Worm (Caenorhabditis elegans): ENCODE data around the gene D1005.6.

D1005.6 gene

DNA sequence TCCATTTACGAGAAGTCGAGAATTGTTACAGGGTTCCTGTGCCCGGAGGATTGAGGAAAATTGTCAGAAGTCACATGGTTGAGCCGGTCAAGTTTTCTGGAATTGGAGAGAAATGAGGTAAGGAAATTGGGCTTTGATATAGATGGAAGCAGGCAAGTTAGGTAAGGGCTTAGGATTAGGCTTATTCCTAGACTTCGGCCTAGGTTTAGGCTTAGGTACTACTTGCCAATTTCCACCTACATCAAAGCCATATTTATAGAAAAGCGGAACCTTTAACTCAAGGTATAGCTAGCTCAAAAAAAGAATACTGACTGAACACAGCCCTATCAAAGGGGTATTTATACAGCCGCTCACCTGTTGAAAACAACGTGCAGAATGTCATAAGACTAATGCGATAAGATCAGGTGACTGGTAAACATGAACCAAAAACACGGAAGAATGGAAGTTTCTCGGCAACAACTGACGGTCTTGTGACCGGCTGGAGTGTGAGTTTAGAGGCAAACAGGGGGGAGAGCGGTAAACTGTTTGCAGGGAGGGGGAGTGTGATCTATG is 40.0 kb upstream of the D1005.6 start (continued):
- TF ChIP-seq unc-130 (GFP tag; optimal IDR thresholded peaks at IDR 0.05) = no peak
- TF ChIP-seq lin-40 (tag; optimal IDR thresholded peaks at IDR 0.05) = peak; percentile 76
- 0 out of 2 replicates have a peak, but pooled peaks have one; percentile 7 for TF ChIP-seq Y67H2A.10 (GFP tag; conservative IDR thresholded peaks at IDR 0.05)
- no peak for TF ChIP-seq ztf-25 (GFP tag; IDR thresholded peaks at IDR 0.05)
- TF ChIP-seq rec-8 (tag; optimal IDR thresholded peaks at IDR 0.05) = no peak
- no peak for TF ChIP-seq B0261.1 (tag; optimal IDR thresholded peaks at IDR 0.05)
- no peak for TF ChIP-seq F39B2.1 (GFP tag; IDR thresholded peaks at IDR 0.05)
- TF ChIP-seq B0019.2 (GFP tag; conservative IDR thresholded peaks at IDR 0.05) = no peak
- TF ChIP-seq dox-1 (GFP tag; IDR thresholded peaks at IDR 0.05) = no peak
- TF ChIP-seq hlh-26 (GFP tag; conservative IDR thresholded peaks at IDR 0.05) = no peak
- TF ChIP-seq egl-18 (GFP tag; IDR thresholded peaks at IDR 0.05) = no peak
- TF ChIP-seq lag-1 (GFP tag; IDR thresholded peaks at IDR 0.05) = no peak
- no peak; the same call in none of the 2 replicates for TF ChIP-seq C06A6.2 (GFP tag; conservative IDR thresholded peaks at IDR 0.05)
- TF ChIP-seq snpc-1.3 (tag; optimal IDR thresholded peaks at IDR 0.05; ENCODE audit: insufficient read depth) = no peak
- TF ChIP-seq nfya-2 (GFP tag; IDR thresholded peaks at IDR 0.05) = no peak
- peak; percentile 4 for TF ChIP-seq ztf-18 (tag; optimal IDR thresholded peaks at IDR 0.05)
- no peak for TF ChIP-seq hmg-1.2 (GFP tag; IDR thresholded peaks at IDR 0.05)
- peak; percentile 89 for TF ChIP-seq somi-1 (GFP tag; optimal IDR thresholded peaks at IDR 0.05)
- TF ChIP-seq Y79H2A.3 (GFP tag; conservative IDR thresholded peaks at IDR 0.05) = no peak
- peak; percentile 79 for TF ChIP-seq K11D2.4 (GFP tag; IDR thresholded peaks at IDR 0.05)
- peak; percentile 93 for TF ChIP-seq let-526 (GFP tag; IDR thresholded peaks at IDR 0.05)
- no peak for TF ChIP-seq ccch-3 (GFP tag; optimal IDR thresholded peaks at IDR 0.05)
- TF ChIP-seq F10E7.11 (tag; optimal IDR thresholded peaks at IDR 0.05) = no peak
- TF ChIP-seq tbp1 (GFP tag; optimal IDR thresholded peaks at IDR 0.05) = peak; percentile 50
- peak; percentile 50; the same call in 1 of the 2 replicates for TF ChIP-seq nfyb-1 (GFP tag; IDR thresholded peaks at IDR 0.05)
- TF ChIP-seq ztf-3 (GFP tag; optimal IDR thresholded peaks at IDR 0.05) = no peak
- no peak for TF ChIP-seq rpc-1 (optimal IDR thresholded peaks at IDR 0.05)
- no peak for TF ChIP-seq rpc-1 (tag; optimal IDR thresholded peaks at IDR 0.05)
- TF ChIP-seq madf-10 (tag; optimal IDR thresholded peaks at IDR 0.05) = no peak
- no peak for TF ChIP-seq F55B11.4 (tag; optimal IDR thresholded peaks at IDR 0.05; ENCODE audit: borderline replicate concordance, insufficient read depth)
- TF ChIP-seq bed-2 (GFP tag; IDR thresholded peaks at IDR 0.05) = no peak

ce11 chrX:1503698-1504501 is 39.3 kb upstream of the D1005.6 start:
- no peak for TF ChIP-seq T07F8.4 (tag; optimal IDR thresholded peaks at IDR 0.05)
- no peak for TF ChIP-seq zfh-2 (GFP tag; conservative IDR thresholded peaks at IDR 0.05)
- 0 out of 2 replicates have a peak, but pooled peaks have one; percentile 80 for TF ChIP-seq lag-1 (GFP tag; IDR thresholded peaks at IDR 0.05)
- peak; percentile 40; the same call in 1 of the 2 replicates for TF ChIP-seq hsf-1 (GFP tag; IDR thresholded peaks at IDR 0.05)
- TF ChIP-seq lin-26 (GFP tag; IDR thresholded peaks at IDR 0.05) = no peak
- no peak for TF ChIP-seq nfya-2 (GFP tag; IDR thresholded peaks at IDR 0.05)
- TF ChIP-seq repo-1 (tag; optimal IDR thresholded peaks at IDR 0.05) = peak; percentile 57
- no peak; the same call in 1 of the 2 replicates for TF ChIP-seq bed-1 (GFP tag; IDR thresholded peaks at IDR 0.05)
- TF ChIP-seq hrde-1 (tag; optimal IDR thresholded peaks at IDR 0.05; ENCODE audit: borderline replicate concordance) = no peak
- TF ChIP-seq C06A6.2 (GFP tag; conservative IDR thresholded peaks at IDR 0.05) = peak; percentile 63
- peak; percentile 93 for TF ChIP-seq let-526 (GFP tag; IDR thresholded peaks at IDR 0.05)
- TF ChIP-seq aptf-3 (GFP tag; IDR thresholded peaks at IDR 0.05) = 0 out of 2 replicates have a peak, but pooled peaks have one; percentile 38
- peak in 1 of 2 experiments; percentile 42 for TF ChIP-seq let-607 (tag; optimal IDR thresholded peaks at IDR 0.05)
- no peak for TF ChIP-seq ceh-27 (GFP tag; optimal IDR thresholded peaks at IDR 0.05)
- peak; percentile 41 for TF ChIP-seq attf-5 (GFP tag; optimal IDR thresholded peaks at IDR 0.05)
- no peak for TF ChIP-seq unc-62 (GFP tag; optimal IDR thresholded peaks at IDR 0.05)
- no peak for TF ChIP-seq sdz-38 (tag; optimal IDR thresholded peaks at IDR 0.05)
- peak; percentile 97 for TF ChIP-seq Y79H2A.3 (GFP tag; conservative IDR thresholded peaks at IDR 0.05)
- no peak for TF ChIP-seq ets-4 (GFP tag; optimal IDR thresholded peaks at IDR 0.05)
- no peak for TF ChIP-seq mes-4 (tag; optimal IDR thresholded peaks at IDR 0.05)
